Fruit fly (Drosophila melanogaster) whole organism, embryonic: ENCODE data around the gene st.

Source experiments
- CG1024 ChIP-seq: fragments of 200-800 bp; sonication (Bioruptor generic); IDR thresholded peaks from 2 replicates; pipeline ENCODE4 v1.3.6; 2022; ENCODE audit warnings: missing biosample characterization, missing genetic modification characterization
- CG12942 ChIP-seq: fragments of 200-800 bp; sonication (Bioruptor generic); optimal IDR thresholded peaks from 3 replicates; lab custom pipeline; 2016; ENCODE audit warnings: missing biosample characterization, missing genetic modification characterization
- CG13424 ChIP-seq: fragments of 200-800 bp; sonication (Bioruptor generic); optimal IDR thresholded peaks from 2 replicates; lab custom pipeline; 2019; ENCODE audit warnings: missing biosample characterization, mild to moderate bottlenecking, missing genetic modification characterization, moderate library complexity
- CG14667 ChIP-seq: fragments of 200-800 bp; sonication (Bioruptor generic); IDR thresholded peaks from 2 replicates; pipeline ENCODE4 v1.3.6; 2022; ENCODE audit warnings: missing biosample characterization, missing genetic modification characterization
- CG1603 ChIP-seq: fragments of 200-800 bp; sonication (Bioruptor generic); optimal IDR thresholded peaks from 2 replicates; lab custom pipeline; 2019; ENCODE audit warnings: missing biosample characterization, mild to moderate bottlenecking, missing genetic modification characterization, moderate library complexity
- CG17829 ChIP-seq: fragments of 200-800 bp; optimal IDR thresholded peaks from 2 replicates; lab custom pipeline; 2019; ENCODE audit warnings: missing biosample characterization, mild to moderate bottlenecking, missing genetic modification characterization, moderate library complexity
- CG2202 ChIP-seq: fragments of 200-800 bp; sonication (Bioruptor generic); optimal IDR thresholded peaks from 2 replicates; lab custom pipeline; 2018; ENCODE audit warnings: missing biosample characterization, mild to moderate bottlenecking, missing genetic modification characterization
- CG2678 ChIP-seq: fragments of 200-800 bp; sonication (Bioruptor generic); optimal IDR thresholded peaks from 3 replicates; lab custom pipeline; 2019; ENCODE audit warnings: missing biosample characterization, mild to moderate bottlenecking, missing genetic modification characterization, moderate library complexity
- CG31365 ChIP-seq: fragments of 200-800 bp; sonication (Bioruptor generic); optimal IDR thresholded peaks from 2 replicates; lab custom pipeline; 2018; ENCODE audit warnings: missing biosample characterization, mild to moderate bottlenecking, missing genetic modification characterization
- CG32767 ChIP-seq: fragments of 200-800 bp; sonication (Bioruptor generic); IDR thresholded peaks from 2 replicates; pipeline ENCODE4 v1.3.6; 2022; ENCODE audit warnings: missing biosample characterization, missing genetic modification characterization
- CG4282 ChIP-seq: fragments of 200-800 bp; sonication (Bioruptor generic); optimal IDR thresholded peaks from 2 replicates; lab custom pipeline; 2016; ENCODE audit warnings: missing biosample characterization, missing genetic modification characterization
- CG4404 ChIP-seq: fragments of 200-800 bp; sonication (Bioruptor generic); IDR thresholded peaks from 2 replicates; pipeline ENCODE4 v1.3.6; 2022; ENCODE audit warnings: missing biosample characterization, missing genetic modification characterization
- CG4854 ChIP-seq: fragments of 200-800 bp; sonication (Bioruptor generic); optimal IDR thresholded peaks from 2 replicates; lab custom pipeline; 2016; ENCODE audit warnings: missing biosample characterization, missing genetic modification characterization, inconsistent platforms
- CG6689 ChIP-seq: fragments of 200-800 bp; sonication (Bioruptor generic); IDR thresholded peaks from 2 replicates; pipeline ENCODE4 v1.3.6; 2022; ENCODE audit warnings: missing biosample characterization, missing genetic modification characterization
- CG6765 ChIP-seq: fragments of 200-800 bp; sonication (Bioruptor generic); optimal IDR thresholded peaks from 3 replicates; lab custom pipeline; 2017; ENCODE audit warnings: missing biosample characterization, mild to moderate bottlenecking, missing genetic modification characterization
- CG7372 ChIP-seq: fragments of 200-800 bp; sonication (Bioruptor generic); IDR thresholded peaks from 2 replicates; pipeline ENCODE4 v1.3.6; 2022; ENCODE audit warnings: missing biosample characterization, missing genetic modification characterization
- CG8765 ChIP-seq: fragments of 200-800 bp; sonication (Bioruptor generic); IDR thresholded peaks from 2 replicates; pipeline ENCODE4 v1.3.6; 2022; ENCODE audit warnings: missing biosample characterization, missing genetic modification characterization
- CG9215 ChIP-seq: fragments of 200-800 bp; sonication (Bioruptor generic); IDR thresholded peaks from 2 replicates; pipeline ENCODE4 v1.3.6; 2022; ENCODE audit warnings: missing biosample characterization, missing genetic modification characterization
- CG9876 ChIP-seq: fragments of 200-800 bp; sonication (Bioruptor generic); optimal IDR thresholded peaks from 2 replicates; lab custom pipeline; 2016; ENCODE audit warnings: missing biosample characterization, missing genetic modification characterization
- CoRest ChIP-seq: fragments of 200-800 bp; sonication (Bioruptor generic); optimal IDR thresholded peaks from 3 replicates; lab custom pipeline; 2018; ENCODE audit warnings: missing biosample characterization, mild to moderate bottlenecking, missing genetic modification characterization, moderate library complexity
- Dfd ChIP-seq, 2 experiments: fragments of >200 bp; optimal IDR thresholded peaks; 2 replicates each; lab custom pipeline; 2017; ENCODE audit warnings: missing biosample characterization in 2 of 2, missing genetic modification characterization in 2 of 2
- Dref ChIP-seq: fragments of 200-800 bp; sonication (Bioruptor generic); IDR thresholded peaks from 2 replicates; pipeline ENCODE4 v1.3.6; 2022; ENCODE audit warnings: missing biosample characterization, missing genetic modification characterization
- Ets65A ChIP-seq: fragments of 200-800 bp; sonication (Bioruptor generic); peaks from one replicate; lab custom pipeline; 2016; ENCODE audit warnings: missing biosample characterization, missing genetic modification characterization
- Fer2 ChIP-seq: fragments of 200-800 bp; sonication (Bioruptor generic); optimal IDR thresholded peaks from 2 replicates; lab custom pipeline; 2018; ENCODE audit warnings: missing biosample characterization, mild to moderate bottlenecking, missing genetic modification characterization, moderate library complexity
- Fer3 ChIP-seq: fragments of 200-800 bp; sonication (Bioruptor generic); optimal IDR thresholded peaks from 2 replicates; lab custom pipeline; 2018; ENCODE audit warnings: missing biosample characterization, mild to moderate bottlenecking, missing genetic modification characterization, moderate library complexity
- Gsc ChIP-seq: fragments of 200-800 bp; sonication (Bioruptor generic); IDR thresholded peaks from 2 replicates; pipeline ENCODE4 v1.3.6; 2022; ENCODE audit warnings: missing biosample characterization, missing genetic modification characterization
- Hand ChIP-seq: fragments of 200-800 bp; sonication (Bioruptor generic); optimal IDR thresholded peaks from 2 replicates; lab custom pipeline; 2017; ENCODE audit warnings: mild to moderate bottlenecking, missing biosample characterization, missing genetic modification reagents, missing genetic modification characterization
- HmgD ChIP-seq: fragments of 200-800 bp; sonication (Bioruptor generic); optimal IDR thresholded peaks from 3 replicates; lab custom pipeline; 2016; ENCODE audit warnings: missing biosample characterization, missing genetic modification characterization
- Optix ChIP-seq: fragments of 200-800 bp; sonication (Bioruptor generic); IDR thresholded peaks from 3 replicates; pipeline ENCODE4 v1.3.6; 2022; ENCODE audit warnings: missing biosample characterization, missing genetic modification characterization
- ara ChIP-seq: fragments of 200-800 bp; sonication (Bioruptor generic); IDR thresholded peaks from 2 replicates; pipeline ENCODE4 v1.3.6; 2022; ENCODE audit warnings: missing biosample characterization, missing genetic modification characterization
- ato ChIP-seq: fragments of 200-800 bp; sonication (Bioruptor generic); IDR thresholded peaks from 2 replicates; pipeline ENCODE4 v1.3.6; 2022; ENCODE audit warnings: missing biosample characterization, missing genetic modification characterization; ENCODE audit not compliant: partially characterized antibody
- crc ChIP-seq: fragments of 200-800 bp; sonication (Bioruptor generic); optimal IDR thresholded peaks from 2 replicates; lab custom pipeline; 2016; ENCODE audit warnings: missing biosample characterization, missing genetic modification characterization
- crol ChIP-seq: fragments of 200-800 bp; sonication (Bioruptor generic); IDR thresholded peaks from 2 replicates; pipeline ENCODE4 v1.3.6; 2022; ENCODE audit warnings: missing biosample characterization, missing genetic modification characterization
- dysf ChIP-seq: fragments of 200-800 bp; sonication (Bioruptor generic); IDR thresholded peaks from 3 replicates; pipeline ENCODE4 v1.3.6; 2022; ENCODE audit warnings: missing biosample characterization, missing genetic modification characterization
- gcm2 ChIP-seq: fragments of 200-800 bp; sonication (Bioruptor generic); optimal IDR thresholded peaks from 2 replicates; lab custom pipeline; 2016; ENCODE audit warnings: missing biosample characterization, missing genetic modification characterization
- grn ChIP-seq: fragments of 200-800 bp; sonication (Bioruptor generic); optimal IDR thresholded peaks from 3 replicates; lab custom pipeline; 2017; ENCODE audit warnings: missing biosample characterization, missing genetic modification characterization
- ham ChIP-seq: fragments of 200-800 bp; sonication (Bioruptor generic); IDR thresholded peaks from 2 replicates; pipeline ENCODE4 v1.3.6; 2022; ENCODE audit warnings: missing biosample characterization, missing genetic modification characterization
- jumu ChIP-seq: fragments of 200-800 bp; sonication (Bioruptor generic); optimal IDR thresholded peaks from 3 replicates; lab custom pipeline; 2016; ENCODE audit warnings: missing biosample characterization, missing genetic modification characterization
- knrl ChIP-seq: fragments of 200-800 bp; sonication (Bioruptor generic); IDR thresholded peaks from 3 replicates; pipeline ENCODE4 v1.3.6; 2022; ENCODE audit warnings: missing biosample characterization, missing genetic modification characterization; ENCODE audit not compliant: partially characterized antibody
- pnt ChIP-seq: fragments of 200-800 bp; sonication (Bioruptor generic); optimal IDR thresholded peaks from 3 replicates; lab custom pipeline; 2016; ENCODE audit warnings: missing biosample characterization, missing genetic modification characterization
- prd ChIP-seq, 3 experiments: fragments of >200 bp in 2 of 3; fragments of 200-800 bp in 1 of 3; sonication (Bioruptor generic) in 1 of 3; optimal IDR thresholded peaks in 2 of 3; IDR thresholded peaks in 1 of 3; 2 replicates in 2 of 3; 3 replicates in 1 of 3; pipeline versions ENCODE4 v1.3.6 to Lab custom; 2017 to 2022; ENCODE audit warnings: missing biosample characterization in 1 of 3, missing genetic modification characterization in 1 of 3
- pros ChIP-seq: fragments of 200-800 bp; sonication (Bioruptor generic); optimal IDR thresholded peaks from 3 replicates; lab custom pipeline; 2019; ENCODE audit warnings: missing biosample characterization, mild to moderate bottlenecking, missing genetic modification characterization, moderate library complexity
- slbo ChIP-seq: fragments of 200-800 bp; sonication (Bioruptor generic); IDR thresholded peaks from 2 replicates; pipeline ENCODE4 v1.3.6; 2022; ENCODE audit warnings: missing biosample characterization, missing genetic modification characterization
- sna ChIP-seq: fragments of 200-800 bp; sonication (Bioruptor generic); IDR thresholded peaks from 2 replicates; pipeline ENCODE4 v1.3.6; 2022; ENCODE audit warnings: missing biosample characterization, missing genetic modification characterization; ENCODE audit not compliant: partially characterized antibody
- tio ChIP-seq: fragments of 200-800 bp; sonication (Bioruptor generic); optimal IDR thresholded peaks from 2 replicates; lab custom pipeline; 2017; ENCODE audit warnings: missing biosample characterization, missing genetic modification characterization, inconsistent platforms
- unpg ChIP-seq: fragments of 200-800 bp; sonication (Bioruptor generic); optimal IDR thresholded peaks from 3 replicates; lab custom pipeline; 2018; ENCODE audit warnings: missing biosample characterization, mild to moderate bottlenecking, missing genetic modification characterization, moderate library complexity
- usp ChIP-seq: fragments of >200 bp; optimal IDR thresholded peaks from 2 replicates; lab custom pipeline; 2017; ENCODE audit warnings: missing biosample characterization, missing genetic modification characterization

Gene st

dm6 chr3L:16482167-16482566 is 15.3 kb upstream of the st start (continued):
- TF ChIP-seq knrl (no peak), CG6689 (GFP tag; lab: Robert Waterston, UW) (0 out of 2 replicates have a peak, but pooled peaks have one; percentile 18), CG4854 (GFP tag; lab: Kevin White, UChicago) (no peak), prd (optimal IDR thresholded peaks at IDR 0.05; lab: Kevin White, UChicago) (no peak), prd (GFP tag; IDR thresholded peaks at IDR 0.05; lab: Robert Waterston, UW) (peak; percentile 41; the same call in 2 of the 3 replicates), CG1603 (tag; lab: Kevin White, UChicago) (peak; percentile 59), slbo (GFP tag; lab: Robert Waterston, UW) (no peak), CG2678 (peak; percentile 46)

- TF ChIP-seq CoRest (tag; lab: Kevin White, UChicago) (peak; percentile 97), CG6765 (GFP tag; lab: Kevin White, UChicago) (peak; percentile 84), CG8765 (GFP tag; lab: Robert Waterston, UW) (peak; percentile 63; the same call in 1 of the 2 replicates), CG14667 (GFP tag; lab: Robert Waterston, UW) (peak; percentile 72), gcm2 (GFP tag; lab: Kevin White, UChicago) (no peak), usp (GFP tag; lab: Kevin White, UChicago) (no peak), CG31365 (tag; lab: Kevin White, UChicago) (no peak), CG4404 (GFP tag; lab: Robert Waterston, UW) (peak; percentile 92), crc (GFP tag; lab: Kevin White, UChicago) (no peak), CG9215 (GFP tag; lab: Robert Waterston, UW) (peak; percentile 80), CG7372 (peak; percentile 87), Fer3 (tag; lab: Kevin White, UChicago) (peak; percentile 79), grn (GFP tag; lab: Kevin White, UChicago) (no peak), Hand (peak; percentile 69), tio (GFP tag; lab: Kevin White, UChicago) (peak; percentile 93), pnt (GFP tag; lab: Kevin White, UChicago) (peak; percentile 44), Optix (GFP tag; lab: Robert Waterston, UW) (peak; percentile 74; the same call in 2 of the 3 replicates), CG32767 (GFP tag; lab: Robert Waterston, UW) (peak; percentile 91), Gsc (GFP tag; lab: Robert Waterston, UW) (peak; percentile 42; the same call in 1 of the 2 replicates), ara (GFP tag; lab: Robert Waterston, UW) (peak; percentile 45; the same call in 1 of the 2 replicates), CG12942 (GFP tag; lab: Kevin White, UChicago) (peak; percentile 83), CG4282 (no peak), CG13424 (peak; percentile 95), jumu (GFP tag; lab: Kevin White, UChicago) (no peak), unpg (GFP tag; lab: Kevin White, UChicago) (peak; percentile 86), pros (GFP tag; lab: Kevin White, UChicago) (no peak), Ets65A (GFP tag; lab: Kevin White, UChicago) (peak; percentile 91), CG9876 (GFP tag; lab: Kevin White, UChicago) (no peak), CG1024 (peak; percentile 36; the same call in 1 of the 2 replicates), ham (GFP tag; lab: Robert Waterston, UW) (no peak), sna (GFP tag; lab: Robert Waterston, UW) (no peak), Dfd (GFP tag; optimal IDR thresholded peaks at IDR 0.05; lab: Kevin White, UChicago) (no peak), CG17829 (peak; percentile 98), HmgD (GFP tag; lab: Kevin White, UChicago) (no peak), Dref (GFP tag; lab: Robert Waterston, UW) (no peak), Fer2 (peak; percentile 56), CG2202 (tag; lab: Kevin White, UChicago) (peak; percentile 82), dysf (peak; percentile 91), ato (GFP tag; lab: Robert Waterston, UW) (0 out of 2 replicates have a peak, but pooled peaks have one; percentile 27), crol (GFP tag; lab: Robert Waterston, UW) (no peak)
Observed at dm6 chr3L:16483524-16484370, 13.7 kb upstream of the st start, which contains the start of gene aos. Gene aos (minus strand): TSS chr3L:16483650.
